Fruit fly (Drosophila melanogaster): Measurements from ENCODE around the gene CG6689.

The CG6689 gene

DNA sequence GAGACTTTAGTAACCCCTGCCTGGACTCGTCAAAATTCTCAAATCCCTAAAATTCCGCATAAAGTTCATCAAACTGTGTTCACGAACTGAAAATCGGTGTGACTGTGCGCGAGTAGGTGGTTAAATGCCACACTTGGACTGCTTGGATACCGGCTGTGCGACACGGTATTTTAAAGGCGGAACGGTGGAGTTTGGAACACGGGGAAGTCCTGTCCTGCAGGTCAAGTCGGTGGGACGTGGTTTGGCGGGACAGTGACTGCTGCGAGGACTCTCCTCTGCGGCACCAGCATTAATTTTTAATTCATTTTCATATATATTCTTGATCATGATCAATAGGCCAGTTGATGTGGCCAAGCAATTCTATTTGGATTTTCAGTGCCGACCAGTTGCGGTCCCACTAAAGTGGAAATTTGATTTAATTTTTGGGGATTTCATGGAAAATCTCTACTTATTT lies 15.1 kb upstream of the CG6689 start, which contains the start of the genes Arfip and CG17721:
Gene Arfip (minus strand): TSS at position 96 of the 454 bp plus-strand sequence.
Gene CG17721 (plus strand): TSS at position 223 of the 454 bp plus-strand sequence.
- TF ChIP-seq CG12605 (GFP tag; IDR thresholded peaks at IDR 0.05) (no peak), EcR (GFP tag; optimal IDR thresholded peaks at IDR 0.05) (peak; percentile 88)

dm6 chr3R:11231705-11232261 lies 11.9 kb upstream of the CG6689 start, which contains the start of the genes CG17187 and Dph3:
TSS of gene CG17187 (minus strand) at chr3R:11231879.
TSS of gene Dph3 (plus strand) at chr3R:11231912.
- TF ChIP-seq CG17806 (tag; optimal IDR thresholded peaks at IDR 0.05) (no peak), CG12605 (GFP tag; IDR thresholded peaks at IDR 0.05) (no peak), CG34367 (tag; optimal IDR thresholded peaks at IDR 0.05) (no peak), Pif1B (GFP tag; optimal IDR thresholded peaks at IDR 0.05) (no peak), rn (GFP tag; IDR thresholded peaks at IDR 0.05) (no peak), CG14655 (GFP tag; optimal IDR thresholded peaks at IDR 0.05) (no peak), CG8159 (tag; optimal IDR thresholded peaks at IDR 0.05) (no peak), Ets98B (GFP tag; IDR thresholded peaks at IDR 0.05) (no peak), CG32121 (GFP tag; IDR thresholded peaks at IDR 0.05) (no peak), EcR (GFP tag; optimal IDR thresholded peaks at IDR 0.05) (no peak)

- no peak for TF ChIP-seq rn (GFP tag; IDR thresholded peaks at IDR 0.05)
- no peak for TF ChIP-seq CG10348 (GFP tag; IDR thresholded peaks at IDR 0.05)
- TF ChIP-seq Pif1A (GFP tag; optimal IDR thresholded peaks at IDR 0.05), result no peak
- no peak for TF ChIP-seq CG8159 (tag; optimal IDR thresholded peaks at IDR 0.05)
- TF ChIP-seq D1 (tag; optimal IDR thresholded peaks at IDR 0.05), result no peak
- no peak for TF ChIP-seq CG32121 (GFP tag; IDR thresholded peaks at IDR 0.05)
- no peak for TF ChIP-seq fd96Ca (GFP tag; IDR thresholded peaks at IDR 0.05)
- no peak for TF ChIP-seq Pif1B (GFP tag; optimal IDR thresholded peaks at IDR 0.05)
- no peak for TF ChIP-seq Snoo (tag; optimal IDR thresholded peaks at IDR 0.05)
- TF ChIP-seq CG8301 (tag; optimal IDR thresholded peaks at IDR 0.05), result no peak
- no peak for TF ChIP-seq CG14655 (GFP tag; optimal IDR thresholded peaks at IDR 0.05)
- TF ChIP-seq CG17806 (tag; optimal IDR thresholded peaks at IDR 0.05), result no peak
- TF ChIP-seq EcR (GFP tag; optimal IDR thresholded peaks at IDR 0.05), result no peak
These were observed 11.2 kb upstream of the CG6689 start for dm6 chr3R:11231037-11231436.

DNA sequence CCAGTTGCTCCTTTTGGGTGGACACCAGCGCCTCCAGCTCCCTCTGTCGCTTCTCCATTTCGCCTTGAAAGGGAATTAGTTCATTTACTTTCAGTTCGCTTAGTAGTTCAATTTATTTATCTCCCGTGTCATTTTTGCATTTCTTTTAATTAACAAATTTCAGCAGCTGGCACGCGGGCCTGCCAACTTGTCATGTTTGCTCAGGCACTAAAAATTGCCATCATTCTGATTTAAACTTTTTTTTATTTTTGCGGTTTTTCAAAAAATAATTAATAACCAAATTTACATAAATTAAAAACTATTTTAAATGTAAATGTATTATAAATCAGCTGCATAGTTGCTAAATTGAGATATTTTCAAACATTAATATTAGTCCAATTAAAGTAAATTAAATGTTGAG lies 10.5 kb upstream of the CG6689 start, which contains the start of gene GCC88:
Gene GCC88 (minus strand): TSS at position 209 of the 400 bp plus-strand sequence.
- TF ChIP-seq CG34367 (tag; optimal IDR thresholded peaks at IDR 0.05) (no peak), CG13204 (GFP tag; optimal IDR thresholded peaks at IDR 0.05) (no peak), CG32121 (GFP tag; IDR thresholded peaks at IDR 0.05) (no peak), CG15710 (tag; optimal IDR thresholded peaks at IDR 0.05) (no peak), CG17806 (tag; optimal IDR thresholded peaks at IDR 0.05) (no peak), fd96Ca (GFP tag; IDR thresholded peaks at IDR 0.05) (no peak)

DNA sequence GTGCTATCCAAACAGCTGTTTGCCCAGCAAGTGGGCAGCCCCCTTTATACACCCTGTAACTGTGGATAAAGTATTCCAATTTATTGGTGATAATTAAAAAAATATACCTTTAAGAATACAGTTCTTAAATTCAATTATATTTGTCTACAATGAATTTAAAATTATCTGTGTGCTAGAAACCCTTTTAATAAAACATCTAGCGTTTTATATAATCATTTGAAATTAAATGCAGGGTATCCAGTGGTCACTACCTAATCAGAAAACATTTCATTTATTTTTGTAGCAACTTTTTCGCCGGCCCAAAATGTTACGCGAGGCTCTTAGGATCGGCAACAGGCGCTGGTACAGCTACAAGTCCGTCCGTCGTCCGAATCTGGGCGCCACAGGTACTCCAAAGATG lies 6.6 kb upstream of the CG6689 start, which contains the start of gene CG17726:
Gene CG17726 (plus strand): TSS at position 267 of the 400 bp plus-strand sequence.
- TF ChIP-seq CG12605 (GFP tag; IDR thresholded peaks at IDR 0.05), result peak; percentile 99
- peak; percentile 81 for TF ChIP-seq CG10348 (GFP tag; IDR thresholded peaks at IDR 0.05)
- peak; percentile 69; the same call in 2 of the 3 replicates for TF ChIP-seq fd96Ca (GFP tag; IDR thresholded peaks at IDR 0.05)
- peak; percentile 96 for TF ChIP-seq CG8301 (tag; optimal IDR thresholded peaks at IDR 0.05)
- TF ChIP-seq CG13204 (GFP tag; optimal IDR thresholded peaks at IDR 0.05), result no peak
- peak; percentile 95 for TF ChIP-seq rn (GFP tag; IDR thresholded peaks at IDR 0.05)
- peak; percentile 97 for TF ChIP-seq CG34367 (tag; optimal IDR thresholded peaks at IDR 0.05)
- TF ChIP-seq D1 (tag; optimal IDR thresholded peaks at IDR 0.05), result no peak
- peak; percentile 98 for TF ChIP-seq Ets98B (GFP tag; IDR thresholded peaks at IDR 0.05)
- peak; percentile 42 for TF ChIP-seq EcR (GFP tag; optimal IDR thresholded peaks at IDR 0.05)
- peak; percentile 98 for TF ChIP-seq CG15710 (tag; optimal IDR thresholded peaks at IDR 0.05)
- TF ChIP-seq Pif1A (GFP tag; optimal IDR thresholded peaks at IDR 0.05), result no peak
- peak; percentile 98 for TF ChIP-seq CG8159 (tag; optimal IDR thresholded peaks at IDR 0.05)
- peak; percentile 98 for TF ChIP-seq Snoo (tag; optimal IDR thresholded peaks at IDR 0.05)
- TF ChIP-seq CG32121 (GFP tag; IDR thresholded peaks at IDR 0.05), result peak; percentile 97
- no peak for TF ChIP-seq Pif1B (GFP tag; optimal IDR thresholded peaks at IDR 0.05)
- TF ChIP-seq CG4496 (GFP tag; IDR thresholded peaks at IDR 0.05), result peak; percentile 99
- no peak for TF ChIP-seq CG14655 (GFP tag; optimal IDR thresholded peaks at IDR 0.05)
- TF ChIP-seq CG9948 (tag; optimal IDR thresholded peaks at IDR 0.05), result peak; percentile 95
- peak; percentile 95 for TF ChIP-seq CG17806 (tag; optimal IDR thresholded peaks at IDR 0.05)
- peak; percentile 90 for TF ChIP-seq gl (tag; optimal IDR thresholded peaks at IDR 0.05)

DNA sequence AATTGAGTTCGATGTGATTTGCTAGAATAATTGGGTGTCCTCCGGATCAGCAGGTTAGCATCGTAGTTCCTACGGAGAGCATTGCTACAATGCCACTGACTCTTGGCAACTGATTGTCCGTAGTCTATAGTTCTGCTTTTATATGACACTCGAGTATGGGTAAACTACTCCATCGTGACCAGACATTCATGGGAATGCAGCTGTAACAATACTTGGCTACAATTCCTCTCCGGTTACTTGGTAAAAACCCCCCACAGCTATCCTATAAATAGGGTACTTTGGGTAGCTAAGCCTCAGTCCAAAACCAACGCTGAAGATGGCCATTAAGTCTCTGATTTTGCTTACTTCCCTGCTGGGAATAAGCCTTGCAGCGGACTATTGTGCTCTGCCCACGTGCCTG lies 5.4 kb upstream of the CG6689 start, which contains the start of gene scpr-C:
Gene scpr-C (plus strand): TSS at position 301 of the 400 bp plus-strand sequence.
- TF ChIP-seq CG9948 (tag; optimal IDR thresholded peaks at IDR 0.05) (no peak), CG8159 (tag; optimal IDR thresholded peaks at IDR 0.05) (no peak), CG14655 (GFP tag; optimal IDR thresholded peaks at IDR 0.05) (no peak), CG15710 (tag; optimal IDR thresholded peaks at IDR 0.05) (no peak), Pif1B (GFP tag; optimal IDR thresholded peaks at IDR 0.05) (no peak), Pif1A (GFP tag; optimal IDR thresholded peaks at IDR 0.05) (no peak)

dm6 chr3R:11224478-11224877 lies 4.6 kb upstream of the CG6689 start:
- no peak for TF ChIP-seq CG4496 (GFP tag; IDR thresholded peaks at IDR 0.05)
- no peak for TF ChIP-seq CG14655 (GFP tag; optimal IDR thresholded peaks at IDR 0.05)
- TF ChIP-seq D1 (tag; optimal IDR thresholded peaks at IDR 0.05), result no peak
- no peak for TF ChIP-seq CG12605 (GFP tag; IDR thresholded peaks at IDR 0.05)
- no peak for TF ChIP-seq CG17806 (tag; optimal IDR thresholded peaks at IDR 0.05)
- TF ChIP-seq Pif1A (GFP tag; optimal IDR thresholded peaks at IDR 0.05), result no peak
- no peak for TF ChIP-seq gl (tag; optimal IDR thresholded peaks at IDR 0.05)
- no peak for TF ChIP-seq EcR (GFP tag; optimal IDR thresholded peaks at IDR 0.05)
- TF ChIP-seq CG9948 (tag; optimal IDR thresholded peaks at IDR 0.05), result no peak
- no peak for TF ChIP-seq CG8301 (tag; optimal IDR thresholded peaks at IDR 0.05)
- TF ChIP-seq CG10348 (GFP tag; IDR thresholded peaks at IDR 0.05), result no peak
- TF ChIP-seq CG34367 (tag; optimal IDR thresholded peaks at IDR 0.05), result no peak
- no peak for TF ChIP-seq CG15710 (tag; optimal IDR thresholded peaks at IDR 0.05)
- no peak for TF ChIP-seq rn (GFP tag; IDR thresholded peaks at IDR 0.05)
- no peak for TF ChIP-seq Snoo (tag; optimal IDR thresholded peaks at IDR 0.05)
